Fruit fly (Drosophila melanogaster) whole organism, pupa: ENCODE data around the gene Nepl9.

Source experiments
- CG10348 ChIP-seq: fragments of 200-800 bp; sonication (Bioruptor generic); IDR thresholded peaks from 2 replicates; pipeline ENCODE4 v1.3.6; 2022; ENCODE audit warnings: missing biosample characterization, missing genetic modification characterization
- CG34367 ChIP-seq: fragments of 200-800 bp; sonication (Bioruptor generic); optimal IDR thresholded peaks from 2 replicates; lab custom pipeline; 2018; ENCODE audit warnings: missing biosample characterization, mild to moderate bottlenecking, missing genetic modification characterization
- CG4496 ChIP-seq: fragments of 200-800 bp; sonication (Bioruptor generic); IDR thresholded peaks from 3 replicates; pipeline ENCODE4 v1.3.6; 2022; ENCODE audit warnings: missing biosample characterization, missing genetic modification characterization
- fd96Ca ChIP-seq: fragments of 200-800 bp; sonication (Bioruptor generic); IDR thresholded peaks from 3 replicates; pipeline ENCODE4 v1.3.6; 2022; ENCODE audit warnings: missing biosample characterization, missing genetic modification characterization

dm6 chr2L:16859566-16859965 is 22.5 kb upstream of the Nepl9 start:
- TF ChIP-seq CG4496 (GFP tag; lab: Robert Waterston, UW) (no peak), CG10348 (no peak), fd96Ca (no peak), CG34367 (no peak)
